Fruit fly (Drosophila melanogaster) whole organism, adult: ENCODE data around the gene sky.

Source experiments
- CG11617 ChIP-seq: fragments of 200-800 bp; sonication (Bioruptor generic); optimal IDR thresholded peaks from 2 replicates; lab custom pipeline; 2017; ENCODE audit warnings: mild to moderate bottlenecking, missing biosample characterization, missing genetic modification reagents, missing genetic modification characterization
- CG12768 ChIP-seq: fragments of 200-800 bp; sonication (Bioruptor generic); optimal IDR thresholded peaks from 2 replicates; lab custom pipeline; 2017; ENCODE audit warnings: missing biosample characterization, missing genetic modification characterization, mild to moderate bottlenecking, moderate library complexity, missing genetic modification reagents
- CG14711 ChIP-seq: fragments of 200-800 bp; sonication (Bioruptor generic); optimal IDR thresholded peaks from 2 replicates; lab custom pipeline; 2018; ENCODE audit warnings: missing biosample characterization, mild to moderate bottlenecking, missing genetic modification characterization, moderate library complexity
- CG1620 ChIP-seq: fragments of 200-800 bp; sonication (Bioruptor generic); optimal IDR thresholded peaks from 2 replicates; lab custom pipeline; 2016; ENCODE audit warnings: missing biosample characterization, missing genetic modification characterization
- CG33017 ChIP-seq: fragments of 200-800 bp; sonication (Bioruptor generic); optimal IDR thresholded peaks from 2 replicates; lab custom pipeline; 2018; ENCODE audit warnings: missing biosample characterization, mild to moderate bottlenecking, missing genetic modification characterization, moderate library complexity
- CG5204 ChIP-seq: fragments of 200-800 bp; sonication (Bioruptor generic); optimal IDR thresholded peaks from 2 replicates; lab custom pipeline; 2016; ENCODE audit warnings: missing biosample characterization, missing genetic modification characterization
- CG7101 ChIP-seq: fragments of 200-800 bp; sonication (Bioruptor generic); optimal IDR thresholded peaks from 2 replicates; lab custom pipeline; 2018; ENCODE audit warnings: missing biosample characterization, mild to moderate bottlenecking, missing genetic modification characterization, moderate library complexity
- Clk ChIP-seq: fragments of 200-800 bp; sonication (Bioruptor generic); optimal IDR thresholded peaks from 2 replicates; lab custom pipeline; 2017; ENCODE audit warnings: missing biosample characterization, missing genetic modification characterization
- Crg-1 ChIP-seq: fragments of 200-800 bp; sonication (Bioruptor generic); optimal IDR thresholded peaks from 2 replicates; lab custom pipeline; 2016; ENCODE audit warnings: missing biosample characterization, missing genetic modification characterization
- Hr96 ChIP-seq: fragments of 200-800 bp; sonication (Bioruptor generic); optimal IDR thresholded peaks from 2 replicates; lab custom pipeline; 2016; ENCODE audit warnings: missing biosample characterization, missing genetic modification characterization
- Mnt ChIP-seq: fragments of 200-800 bp; sonication (Bioruptor generic); optimal IDR thresholded peaks from 2 replicates; lab custom pipeline; 2016; ENCODE audit warnings: missing biosample characterization, mild to moderate bottlenecking, missing genetic modification characterization
- bab1 ChIP-seq: fragments of 200-800 bp; sonication (Bioruptor generic); optimal IDR thresholded peaks from 3 replicates; lab custom pipeline; 2019; ENCODE audit warnings: missing biosample characterization, mild to moderate bottlenecking, missing genetic modification characterization, moderate library complexity
- cic ChIP-seq: fragments of 200-800 bp; sonication (Bioruptor generic); optimal IDR thresholded peaks from 2 replicates; lab custom pipeline; 2017; ENCODE audit warnings: missing biosample characterization, mild to moderate bottlenecking, missing genetic modification characterization, moderate library complexity
- cnc ChIP-seq, 2 experiments: fragments of >200 bp; optimal IDR thresholded peaks; 2 replicates each; lab custom pipeline; 2017
- kay ChIP-seq: fragments of 200-800 bp; sonication (Bioruptor generic); peaks from one replicate; lab custom pipeline; 2016; ENCODE audit warnings: missing biosample characterization, missing genetic modification characterization, borderline replicate concordance
- ovo ChIP-seq: fragments of 200-800 bp; sonication (Bioruptor generic); optimal IDR thresholded peaks from 2 replicates; lab custom pipeline; 2016; ENCODE audit warnings: missing biosample characterization, missing genetic modification characterization
- pad ChIP-seq: fragments of 200-800 bp; sonication (Bioruptor generic); optimal IDR thresholded peaks from 3 replicates; lab custom pipeline; 2017; ENCODE audit warnings: missing biosample characterization, missing genetic modification characterization, mild to moderate bottlenecking, moderate library complexity, missing genetic modification reagents
- tj ChIP-seq: fragments of 200-800 bp; sonication (Bioruptor generic); optimal IDR thresholded peaks from 3 replicates; lab custom pipeline; 2017; ENCODE audit warnings: missing biosample characterization, mild to moderate bottlenecking, missing genetic modification characterization, moderate library complexity
- toe ChIP-seq: fragments of 200-800 bp; sonication (Bioruptor generic); optimal IDR thresholded peaks from 2 replicates; lab custom pipeline; 2016; ENCODE audit warnings: missing biosample characterization, missing genetic modification characterization

Gene sky

dm6 chr2L:20918733-20919132 lies at the start of gene sky, which contains the start of gene CG43739:
TSS of gene sky (minus strand) at chr2L:20918931.
TSS of gene CG43739 (minus strand) at chr2L:20918931.
- TF ChIP-seq CG5204 (no peak), pad (GFP tag; lab: Kevin White, UChicago) (peak; percentile 3), CG1620 (no peak), bab1 (GFP tag; lab: Kevin White, UChicago) (peak; percentile 8), kay (no peak), CG14711 (tag; lab: Kevin White, UChicago) (peak; percentile 11), CG12768 (GFP tag; lab: Kevin White, UChicago) (peak; percentile 3), CG11617 (GFP tag; lab: Kevin White, UChicago) (no peak), Hr96 (GFP tag; lab: Kevin White, UChicago) (no peak), CG7101 (tag; lab: Kevin White, UChicago) (peak; percentile 2), cic (peak; percentile 76)

dm6 chr2L:20965001-20965400 lies 46.3 kb upstream of the sky start:
- no peak for TF ChIP-seq CG7101 (tag; lab: Kevin White, UChicago)
- TF ChIP-seq tj = no peak
- no peak for TF ChIP-seq kay
- TF ChIP-seq CG33017 (tag; lab: Kevin White, UChicago) = no peak
- TF ChIP-seq CG11617 (GFP tag; lab: Kevin White, UChicago) = no peak
- TF ChIP-seq CG5204 = no peak
- TF ChIP-seq ovo (GFP tag; lab: Kevin White, UChicago) = no peak

- TF ChIP-seq CG33017 (tag; lab: Kevin White, UChicago) (no peak), cnc (optimal IDR thresholded peaks at IDR 0.05; lab: Kevin White, UChicago) (no peak), Crg-1 (GFP tag; lab: Kevin White, UChicago) (no peak), CG11617 (GFP tag; lab: Kevin White, UChicago) (no peak), kay (no peak), CG12768 (GFP tag; lab: Kevin White, UChicago) (no peak), pad (GFP tag; lab: Kevin White, UChicago) (no peak), Clk (GFP tag; lab: Kevin White, UChicago) (no peak), CG7101 (tag; lab: Kevin White, UChicago) (no peak), CG5204 (no peak)
Measured at dm6 chr2L:20960019-20960525, 41.3 kb upstream of the sky start.

- TF ChIP-seq pad (GFP tag; lab: Kevin White, UChicago) (no peak), ovo (GFP tag; lab: Kevin White, UChicago) (no peak), kay (no peak), Crg-1 (GFP tag; lab: Kevin White, UChicago) (no peak), Mnt (GFP tag; lab: Kevin White, UChicago) (no peak), bab1 (GFP tag; lab: Kevin White, UChicago) (no peak), Hr96 (GFP tag; lab: Kevin White, UChicago) (no peak), CG33017 (tag; lab: Kevin White, UChicago) (no peak), CG1620 (no peak), toe (no peak), CG12768 (GFP tag; lab: Kevin White, UChicago) (no peak), CG11617 (GFP tag; lab: Kevin White, UChicago) (no peak), cnc (optimal IDR thresholded peaks at IDR 0.05; lab: Kevin White, UChicago) (no peak)
Measured at dm6 chr2L:20957968-20958367, 39.2 kb upstream of the sky start.

- TF ChIP-seq CG7101 (tag; lab: Kevin White, UChicago) (no peak), cnc (optimal IDR thresholded peaks at IDR 0.05; lab: Kevin White, UChicago) (no peak), ovo (GFP tag; lab: Kevin White, UChicago) (no peak), CG11617 (GFP tag; lab: Kevin White, UChicago) (no peak), Hr96 (GFP tag; lab: Kevin White, UChicago) (no peak), kay (no peak), Mnt (GFP tag; lab: Kevin White, UChicago) (no peak), Clk (GFP tag; lab: Kevin White, UChicago) (no peak), cic (no peak), bab1 (GFP tag; lab: Kevin White, UChicago) (no peak), CG14711 (tag; lab: Kevin White, UChicago) (no peak), pad (GFP tag; lab: Kevin White, UChicago) (no peak), CG33017 (tag; lab: Kevin White, UChicago) (no peak)
Measured at dm6 chr2L:20957266-20957665, 38.5 kb upstream of the sky start.

DNA sequence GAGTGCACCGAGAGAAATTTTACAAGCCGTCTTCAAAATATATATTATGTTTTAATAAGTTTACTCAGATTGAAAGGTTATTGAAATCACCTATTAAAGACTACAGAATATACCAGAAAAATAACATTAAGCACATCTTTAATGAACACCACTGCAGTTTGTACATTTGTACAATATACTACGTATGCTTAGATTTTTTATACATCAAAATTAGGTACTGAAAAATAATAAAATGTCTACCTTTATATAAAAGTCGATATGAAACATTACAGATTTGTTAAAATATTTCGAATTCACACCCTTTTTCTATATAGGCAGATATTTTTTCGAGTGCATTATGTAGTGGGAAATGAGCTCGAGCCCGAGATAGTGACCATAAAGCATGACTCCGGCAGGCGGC lies 38.1 kb upstream of the sky start:
- no peak for TF ChIP-seq Hr96 (GFP tag; lab: Kevin White, UChicago)
- TF ChIP-seq kay = no peak

dm6 chr2L:20951320-20951719 lies 32.6 kb upstream of the sky start:
- TF ChIP-seq CG1620 (no peak), Hr96 (GFP tag; lab: Kevin White, UChicago) (no peak), Clk (GFP tag; lab: Kevin White, UChicago) (no peak), CG12768 (GFP tag; lab: Kevin White, UChicago) (no peak), CG14711 (tag; lab: Kevin White, UChicago) (no peak), bab1 (GFP tag; lab: Kevin White, UChicago) (no peak), kay (no peak), Mnt (GFP tag; lab: Kevin White, UChicago) (no peak), ovo (GFP tag; lab: Kevin White, UChicago) (no peak), CG11617 (GFP tag; lab: Kevin White, UChicago) (no peak), pad (GFP tag; lab: Kevin White, UChicago) (no peak)
